Worm (Caenorhabditis elegans): ENCODE data around the gene F38B6.2.

F38B6.2 gene

ce11 chrX:6689985-6690384 is 8.3 kb upstream of the F38B6.2 start, which contains the start of gene F38B6.6:
TSS of gene F38B6.6 (minus strand) at chrX:6690085.
- no peak for TF ChIP-seq nhr-77 (tag; optimal IDR thresholded peaks at IDR 0.05)
- TF ChIP-seq nhr-25 (tag; optimal IDR thresholded peaks at IDR 0.05): no peak
- TF ChIP-seq fos-1 (tag; optimal IDR thresholded peaks at IDR 0.05): no peak
- TF ChIP-seq R02D3.7 (tag; optimal IDR thresholded peaks at IDR 0.05): no peak
- TF ChIP-seq ztf-11 (tag; optimal IDR thresholded peaks at IDR 0.05): no peak
- no peak for TF ChIP-seq ceh-9 (tag; optimal IDR thresholded peaks at IDR 0.05)
- no peak for TF ChIP-seq elt-1 (tag; optimal IDR thresholded peaks at IDR 0.05)

- TF ChIP-seq nhr-43 (tag; optimal IDR thresholded peaks at IDR 0.05; ENCODE audit: poor library complexity, severe bottlenecking): no peak
- TF ChIP-seq fkh-2 (tag; optimal IDR thresholded peaks at IDR 0.05): no peak
- no peak for TF ChIP-seq ztf-4 (tag; optimal IDR thresholded peaks at IDR 0.05)
- TF ChIP-seq snpc-4 (tag; optimal IDR thresholded peaks at IDR 0.05): no peak
- no peak for TF ChIP-seq fkh-10 (GFP tag; optimal IDR thresholded peaks at IDR 0.05)
Measured at ce11 chrX:6691653-6692052, 6.7 kb upstream of the F38B6.2 start.

ce11 chrX:6692896-6693295 is 5.4 kb upstream of the F38B6.2 start:
- TF ChIP-seq pqm-1 (tag; optimal IDR thresholded peaks at IDR 0.05): no peak

ce11 chrX:6693331-6693730 is 5.0 kb upstream of the F38B6.2 start, which contains the start of gene F38B6.3:
TSS of gene F38B6.3 (plus strand) at chrX:6693631.
- TF ChIP-seq mdl-1 (tag; optimal IDR thresholded peaks at IDR 0.05): no peak
- TF ChIP-seq tbx-2 (tag; optimal IDR thresholded peaks at IDR 0.05): no peak
- no peak for TF ChIP-seq nhr-237 (tag; optimal IDR thresholded peaks at IDR 0.05)
- TF ChIP-seq aly-2 (tag; optimal IDR thresholded peaks at IDR 0.05): no peak
- TF ChIP-seq nhr-12 (tag; optimal IDR thresholded peaks at IDR 0.05): no peak
- no peak for TF ChIP-seq lin-15B (tag; optimal IDR thresholded peaks at IDR 0.05)
- no peak for TF ChIP-seq R02D3.7 (tag; optimal IDR thresholded peaks at IDR 0.05)
- TF ChIP-seq nhr-25 (tag; optimal IDR thresholded peaks at IDR 0.05): no peak
- no peak for TF ChIP-seq fos-1 (tag; optimal IDR thresholded peaks at IDR 0.05)
- TF ChIP-seq elt-3 (tag; optimal IDR thresholded peaks at IDR 0.05): no peak
- TF ChIP-seq lin-39 (tag; optimal IDR thresholded peaks at IDR 0.05): no peak

- TF ChIP-seq hmg-11 (tag; optimal IDR thresholded peaks at IDR 0.05): no peak
- TF ChIP-seq nfya-1 (tag; optimal IDR thresholded peaks at IDR 0.05; ENCODE audit: insufficient read depth): peak; percentile 27
Measured at ce11 chrX:6702249-6702648, 3.9 kb downstream of the F38B6.2 start, which contains the start of gene acr-2. TSS of gene acr-2 (plus strand) at chrX:6702549.

- TF ChIP-seq lin-39 (tag; optimal IDR thresholded peaks at IDR 0.05): no peak
- TF ChIP-seq fkh-10 (GFP tag; optimal IDR thresholded peaks at IDR 0.05): peak; percentile 88
Measured at ce11 chrX:6705156-6705555, 6.8 kb downstream of the F38B6.2 start.

- TF ChIP-seq skn-1 (tag; optimal IDR thresholded peaks at IDR 0.05) (no peak), ceh-16 (tag; optimal IDR thresholded peaks at IDR 0.05) (no peak), lin-39 (tag; optimal IDR thresholded peaks at IDR 0.05) (no peak), nfya-1 (tag; optimal IDR thresholded peaks at IDR 0.05; ENCODE audit: insufficient read depth) (no peak), fkh-2 (tag; optimal IDR thresholded peaks at IDR 0.05) (no peak), nhr-67 (tag; optimal IDR thresholded peaks at IDR 0.05) (no peak), nhr-43 (tag; optimal IDR thresholded peaks at IDR 0.05; ENCODE audit: poor library complexity, severe bottlenecking) (no peak)
Measured at ce11 chrX:6709238-6709637, 10.9 kb downstream of the F38B6.2 start, which contains the start of gene acr-3. TSS of gene acr-3 (plus strand) at chrX:6709538.

- no peak for TF ChIP-seq lsy-12 (tag; optimal IDR thresholded peaks at IDR 0.05)
- no peak for TF ChIP-seq ceh-82 (tag; optimal IDR thresholded peaks at IDR 0.05)
- TF ChIP-seq mdl-1 (tag; optimal IDR thresholded peaks at IDR 0.05): no peak
- no peak for TF ChIP-seq mml-1 (tag; optimal IDR thresholded peaks at IDR 0.05)
- no peak for TF ChIP-seq eor-1 (tag; optimal IDR thresholded peaks at IDR 0.05)
- no peak for TF ChIP-seq elt-2 (tag; optimal IDR thresholded peaks at IDR 0.05)
- TF ChIP-seq fkh-10 (GFP tag; optimal IDR thresholded peaks at IDR 0.05): no peak
- TF ChIP-seq zag-1 (tag; optimal IDR thresholded peaks at IDR 0.05): no peak
- no peak for TF ChIP-seq tbx-2 (tag; optimal IDR thresholded peaks at IDR 0.05)
- no peak for TF ChIP-seq nhr-12 (tag; optimal IDR thresholded peaks at IDR 0.05)
- TF ChIP-seq snpc-4 (tag; optimal IDR thresholded peaks at IDR 0.05): no peak
- no peak for TF ChIP-seq fos-1 (tag; optimal IDR thresholded peaks at IDR 0.05)
- no peak for TF ChIP-seq fkh-2 (tag; optimal IDR thresholded peaks at IDR 0.05)
- TF ChIP-seq ZK546.5 (tag; optimal IDR thresholded peaks at IDR 0.05): no peak
- no peak for TF ChIP-seq pqm-1 (tag; optimal IDR thresholded peaks at IDR 0.05)
- TF ChIP-seq ceh-28 (tag; optimal IDR thresholded peaks at IDR 0.05): no peak
- TF ChIP-seq ztf-4 (tag; optimal IDR thresholded peaks at IDR 0.05): no peak
- no peak for TF ChIP-seq ztf-11 (tag; optimal IDR thresholded peaks at IDR 0.05)
- no peak for TF ChIP-seq egl-27 (tag; optimal IDR thresholded peaks at IDR 0.05)
Measured at ce11 chrX:6713277-6713676, 14.9 kb downstream of the F38B6.2 start, which contains the start of gene nas-11. TSS of gene nas-11 (plus strand) at chrX:6713577.

Data from whole organism, L3 larva.